Fruit fly (Drosophila melanogaster): ENCODE results near the gene Pgant6.

Pgant6 gene

dm6 chr3L:2766269-2767088, 15.6 kb upstream of the Pgant6 start, which contains the start of the genes Mrtf and Non2 (continued):
- TF ChIP-seq CG6854 (GFP tag; optimal IDR thresholded peaks at IDR 0.05) = peak; percentile 47
- peak; percentile 83; the same call in 2 of the 3 replicates for TF ChIP-seq knrl (GFP tag; IDR thresholded peaks at IDR 0.05; ENCODE audit: partially characterized antibody)
- no peak for TF ChIP-seq fd64A (GFP tag; optimal IDR thresholded peaks at IDR 0.05)
- no peak for TF ChIP-seq CG12071 (GFP tag; optimal IDR thresholded peaks at IDR 0.05)
- no peak for TF ChIP-seq CG2202 (tag; optimal IDR thresholded peaks at IDR 0.05)
- TF ChIP-seq Usf (GFP tag; optimal IDR thresholded peaks at IDR 0.05) = peak; percentile 50
- peak; percentile 66 for TF ChIP-seq CG2678 (tag; optimal IDR thresholded peaks at IDR 0.05)
- TF ChIP-seq CG12155 (GFP tag; optimal IDR thresholded peaks at IDR 0.05) = peak; percentile 57
- peak; percentile 67 for TF ChIP-seq dysf (GFP tag; IDR thresholded peaks at IDR 0.05)
- 0 out of 2 replicates have a peak, but pooled peaks have one; percentile 26 for TF ChIP-seq onecut (GFP tag; IDR thresholded peaks at IDR 0.05)
- TF ChIP-seq bsh (GFP tag; optimal IDR thresholded peaks at IDR 0.05) = peak in 1 of 2 experiments; percentile 53
- TF ChIP-seq zfh2 (GFP tag; optimal IDR thresholded peaks at IDR 0.05) = peak; percentile 82
- no peak for TF ChIP-seq ro (GFP tag; IDR thresholded peaks at IDR 0.05)
- peak; percentile 37 for TF ChIP-seq CG13296 (GFP tag; optimal IDR thresholded peaks at IDR 0.05)
- no peak for TF ChIP-seq usp (GFP tag; optimal IDR thresholded peaks at IDR 0.05)
- TF ChIP-seq jigr1 (GFP tag; IDR thresholded peaks at IDR 0.05) = no peak
- TF ChIP-seq Lpt (GFP tag; optimal IDR thresholded peaks at IDR 0.05) = no peak
- no peak for TF ChIP-seq Hr78 (GFP tag; optimal IDR thresholded peaks at IDR 0.05)
- peak; percentile 35 for TF ChIP-seq CG8944 (GFP tag; optimal IDR thresholded peaks at IDR 0.05)
- TF ChIP-seq eve (GFP tag; optimal IDR thresholded peaks at IDR 0.05) = no peak
- TF ChIP-seq CG13424 (tag; optimal IDR thresholded peaks at IDR 0.05) = peak; percentile 72
- TF ChIP-seq tx (GFP tag; optimal IDR thresholded peaks at IDR 0.05) = peak; percentile 23
- TF ChIP-seq crp (GFP tag; optimal IDR thresholded peaks at IDR 0.05) = peak in 1 of 2 experiments; percentile 29
- no peak for TF ChIP-seq org-1 (GFP tag; optimal IDR thresholded peaks at IDR 0.05)
- no peak for TF ChIP-seq Oaz (GFP tag; IDR thresholded peaks at IDR 0.05)
- TF ChIP-seq jumu (GFP tag; optimal IDR thresholded peaks at IDR 0.05) = peak; percentile 59
- peak; percentile 52 for TF ChIP-seq pzg (GFP tag; optimal IDR thresholded peaks at IDR 0.05)
- peak; percentile 59 for TF ChIP-seq Atf3 (GFP tag; optimal IDR thresholded peaks at IDR 0.05)
- TF ChIP-seq pho (GFP tag; optimal IDR thresholded peaks at IDR 0.05) = peak; percentile 75
- TF ChIP-seq dati (GFP tag; IDR thresholded peaks at IDR 0.05) = no peak
- peak; percentile 29 for TF ChIP-seq zen (tag; optimal IDR thresholded peaks at IDR 0.05)
- TF ChIP-seq grn (GFP tag; optimal IDR thresholded peaks at IDR 0.05) = no peak
- TF ChIP-seq CG11456 (GFP tag; IDR thresholded peaks at IDR 0.05) = peak; percentile 65; the same call in 2 of the 3 replicates
- TF ChIP-seq bbx (GFP tag; IDR thresholded peaks at IDR 0.05; ENCODE audit: partially characterized antibody) = peak; percentile 79
- TF ChIP-seq ci (GFP tag; IDR thresholded peaks at IDR 0.05) = no peak; the same call in 2 of the 3 replicates
- TF ChIP-seq CG1792 (GFP tag; optimal IDR thresholded peaks at IDR 0.05) = no peak
- no peak for TF ChIP-seq Doc2 (GFP tag; IDR thresholded peaks at IDR 0.05)
- TF ChIP-seq zen2 (GFP tag; IDR thresholded peaks at IDR 0.05; ENCODE audit: partially characterized antibody) = peak; percentile 82
- no peak for TF ChIP-seq bowl (GFP tag; IDR thresholded peaks at IDR 0.05)
- no peak for TF ChIP-seq zf30C (GFP tag; optimal IDR thresholded peaks at IDR 0.05)
- peak; percentile 38 for TF ChIP-seq CG7372 (GFP tag; IDR thresholded peaks at IDR 0.05)
- TF ChIP-seq cato (GFP tag; optimal IDR thresholded peaks at IDR 0.05; ENCODE audit: borderline replicate concordance) = peak; percentile 37
- peak; percentile 40 for TF ChIP-seq Ssrp (tag; optimal IDR thresholded peaks at IDR 0.05)
- peak; percentile 53 for TF ChIP-seq Fer2 (tag; optimal IDR thresholded peaks at IDR 0.05)
- peak; percentile 43 for TF ChIP-seq Dp (GFP tag; optimal IDR thresholded peaks at IDR 0.05)
- no peak for TF ChIP-seq gce (GFP tag; IDR thresholded peaks at IDR 0.05)
- TF ChIP-seq CG7928 (GFP tag; optimal IDR thresholded peaks at IDR 0.05) = no peak
- TF ChIP-seq CG10267 (tag; optimal IDR thresholded peaks at IDR 0.05) = peak; percentile 55
- no peak for TF ChIP-seq jing (GFP tag; optimal IDR thresholded peaks at IDR 0.05)

All from whole organism, embryonic.